Worm (Caenorhabditis elegans): ENCODE data around the gene col-10.

col-10 gene

DNA sequence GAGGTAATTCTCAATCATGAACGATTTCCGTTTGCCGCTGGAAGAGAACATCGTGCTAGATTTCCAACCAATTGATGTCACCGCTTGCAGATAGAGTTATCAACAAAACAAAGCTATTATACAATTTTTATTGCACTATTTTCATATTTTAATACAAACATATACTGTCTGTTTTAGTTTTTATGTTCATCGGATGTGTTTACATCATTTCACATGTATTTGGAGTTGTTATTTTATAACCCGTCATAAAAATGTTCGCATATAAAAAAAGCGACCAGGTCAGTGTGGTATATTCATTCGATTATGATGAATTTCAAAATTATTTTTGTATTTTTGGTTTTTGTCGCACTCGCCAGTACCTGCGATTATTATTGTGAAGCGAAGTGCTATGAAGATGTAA, 41.9 kb downstream of the col-10 start, which contains the start of gene F21C10.11:
Gene F21C10.11, plus strand, starts transcription at position 301 of the 400 bp plus-strand sequence.
- TF ChIP-seq aha-1 (tag) (peak; percentile 76), attf-4 (tag; optimal IDR thresholded peaks at IDR 0.05) (no peak)

ce11 chrV:9122004-9122403, 43.1 kb downstream of the col-10 start, which contains the start of gene F21C10.13:
F21C10.13 (plus strand) TSS chrV:9122304.
- no peak for TF ChIP-seq cey-2 (tag; optimal IDR thresholded peaks at IDR 0.05; ENCODE audit: borderline replicate concordance, insufficient read depth)
- no peak for TF ChIP-seq daf-19 (GFP tag; conservative IDR thresholded peaks at IDR 0.05)
- no peak for TF ChIP-seq skn-1 (tag; optimal IDR thresholded peaks at IDR 0.05)
- TF ChIP-seq ceh-32 (tag; optimal IDR thresholded peaks at IDR 0.05; ENCODE audit: poor library complexity) = no peak
